Fruit fly (Drosophila melanogaster) whole organism, embryonic: Measurements from ENCODE around the gene Ogdh.

ENCODE experiments used
- B-H1 ChIP-seq: fragments of 200-800 bp; sonication (Bioruptor generic); IDR thresholded peaks from 3 replicates; pipeline ENCODE4 v1.3.6; 2022; ENCODE audit warnings: missing biosample characterization, missing genetic modification characterization
- Bdp1 ChIP-seq: fragments of 200-800 bp; sonication (Bioruptor generic); optimal IDR thresholded peaks from 3 replicates; lab custom pipeline; 2016; ENCODE audit warnings: missing biosample characterization, missing genetic modification characterization
- CG10366 ChIP-seq: fragments of 200-800 bp; sonication (Bioruptor generic); IDR thresholded peaks from 2 replicates; pipeline ENCODE4 v1.3.6; 2022; ENCODE audit warnings: missing biosample characterization, missing genetic modification characterization
- CG10462 ChIP-seq: fragments of 200-800 bp; sonication (Bioruptor generic); optimal IDR thresholded peaks from 2 replicates; lab custom pipeline; 2016; ENCODE audit warnings: missing biosample characterization, missing genetic modification characterization
- CG12769 ChIP-seq: fragments of 200-800 bp; sonication (Bioruptor generic); optimal IDR thresholded peaks from 2 replicates; lab custom pipeline; 2019; ENCODE audit warnings: missing biosample characterization, mild to moderate bottlenecking, missing genetic modification characterization, moderate library complexity
- CG13775 ChIP-seq: fragments of 200-800 bp; sonication (Bioruptor generic); optimal IDR thresholded peaks from 3 replicates; lab custom pipeline; 2017; ENCODE audit warnings: missing biosample characterization, mild to moderate bottlenecking, missing genetic modification characterization
- CG15011 ChIP-seq: fragments of 200-800 bp; sonication (Bioruptor generic); optimal IDR thresholded peaks from 3 replicates; lab custom pipeline; 2018; ENCODE audit warnings: missing biosample characterization, mild to moderate bottlenecking, missing genetic modification characterization
- CG18764 ChIP-seq: fragments of 200-800 bp; sonication (Bioruptor generic); optimal IDR thresholded peaks from 3 replicates; lab custom pipeline; 2016; ENCODE audit warnings: missing biosample characterization, missing genetic modification characterization
- CG31441 ChIP-seq: fragments of 200-800 bp; sonication (Bioruptor generic); IDR thresholded peaks from 2 replicates; pipeline ENCODE4 v1.3.6; 2022; ENCODE audit warnings: missing biosample characterization, missing genetic modification characterization
- CG3407 ChIP-seq: fragments of 200-800 bp; sonication (Bioruptor generic); optimal IDR thresholded peaks from 2 replicates; lab custom pipeline; 2018; ENCODE audit warnings: missing biosample characterization, mild to moderate bottlenecking, missing genetic modification characterization
- CG4820 ChIP-seq: fragments of 200-800 bp; sonication (Bioruptor generic); optimal IDR thresholded peaks from 3 replicates; lab custom pipeline; 2016; ENCODE audit warnings: missing biosample characterization, missing genetic modification characterization
- CG6272 ChIP-seq: fragments of 200-800 bp; sonication (Bioruptor generic); IDR thresholded peaks from 2 replicates; pipeline ENCODE4 v1.3.6; 2022; ENCODE audit warnings: missing biosample characterization, missing genetic modification characterization
- CG6654 ChIP-seq: fragments of 200-800 bp; sonication (Bioruptor generic); optimal IDR thresholded peaks from 2 replicates; lab custom pipeline; 2017; ENCODE audit warnings: missing biosample characterization, mild to moderate bottlenecking, missing genetic modification characterization
- CG6791 ChIP-seq: fragments of 200-800 bp; sonication (Bioruptor generic); IDR thresholded peaks from 3 replicates; pipeline ENCODE4 v1.3.6; 2022; ENCODE audit warnings: missing biosample characterization, missing genetic modification characterization; ENCODE audit not compliant: partially characterized antibody
- CG6813 ChIP-seq: fragments of 200-800 bp; sonication (Bioruptor generic); optimal IDR thresholded peaks from 2 replicates; lab custom pipeline; 2017; ENCODE audit warnings: missing biosample characterization, missing genetic modification characterization, mild to moderate bottlenecking, moderate library complexity, missing genetic modification reagents
- CG6854 ChIP-seq: fragments of 200-800 bp; sonication (Bioruptor generic); optimal IDR thresholded peaks from 3 replicates; lab custom pipeline; 2017; ENCODE audit warnings: missing biosample characterization, mild to moderate bottlenecking, missing genetic modification characterization
- CG7357 ChIP-seq: fragments of 200-800 bp; sonication (Bioruptor generic); IDR thresholded peaks from 3 replicates; pipeline ENCODE4 v1.3.6; 2022; ENCODE audit warnings: missing biosample characterization, missing genetic modification characterization
- CrebB ChIP-seq: fragments of 200-800 bp; sonication (Bioruptor generic); optimal IDR thresholded peaks from 3 replicates; lab custom pipeline; 2018; ENCODE audit warnings: missing biosample characterization, mild to moderate bottlenecking, missing genetic modification characterization
- Dbx ChIP-seq: fragments of 200-800 bp; sonication (Bioruptor generic); IDR thresholded peaks from 3 replicates; pipeline ENCODE4 v1.3.6; 2022; ENCODE audit warnings: missing biosample characterization, missing genetic modification characterization
- Doc3 ChIP-seq: fragments of 200-800 bp; sonication (Bioruptor generic); IDR thresholded peaks from 3 replicates; pipeline ENCODE4 v1.3.6; 2022; ENCODE audit warnings: missing biosample characterization, missing genetic modification characterization; ENCODE audit not compliant: partially characterized antibody
- HLHmδ ChIP-seq: fragments of 200-800 bp; sonication (Bioruptor generic); optimal IDR thresholded peaks from 2 replicates; lab custom pipeline; 2018; ENCODE audit warnings: missing biosample characterization, mild to moderate bottlenecking, missing genetic modification characterization, moderate library complexity
- Hr39 ChIP-seq: fragments of >200 bp; optimal IDR thresholded peaks from 2 replicates; lab custom pipeline; 2017
- Max ChIP-seq: fragments of 200-800 bp; sonication (Bioruptor generic); optimal IDR thresholded peaks from 2 replicates; lab custom pipeline; 2016; ENCODE audit warnings: missing biosample characterization, mild to moderate bottlenecking, missing genetic modification characterization
- NC2α ChIP-seq: fragments of 200-800 bp; sonication (Bioruptor generic); optimal IDR thresholded peaks from 2 replicates; lab custom pipeline; 2016; ENCODE audit warnings: missing biosample characterization, missing genetic modification characterization
- Neu2 ChIP-seq: fragments of 200-800 bp; sonication (Bioruptor generic); optimal IDR thresholded peaks from 3 replicates; lab custom pipeline; 2016; ENCODE audit warnings: missing biosample characterization, missing genetic modification characterization, borderline replicate concordance
- Poxn ChIP-seq: fragments of 200-800 bp; sonication (Bioruptor generic); IDR thresholded peaks from 2 replicates; pipeline ENCODE4 v1.3.6; 2022; ENCODE audit warnings: missing biosample characterization, missing genetic modification characterization
- btn ChIP-seq: fragments of 200-800 bp; sonication (Bioruptor generic); optimal IDR thresholded peaks from 2 replicates; lab custom pipeline; 2016; ENCODE audit warnings: missing biosample characterization, missing genetic modification characterization
- chn ChIP-seq: fragments of 200-800 bp; sonication (Bioruptor generic); optimal IDR thresholded peaks from 2 replicates; lab custom pipeline; 2016; ENCODE audit warnings: missing biosample characterization, missing genetic modification characterization
- dmrt99B ChIP-seq: fragments of 200-800 bp; sonication (Bioruptor generic); optimal IDR thresholded peaks from 2 replicates; lab custom pipeline; 2018; ENCODE audit warnings: missing biosample characterization, mild to moderate bottlenecking, missing genetic modification characterization, moderate library complexity
- en ChIP-seq: fragments of 200-800 bp; sonication (Bioruptor generic); optimal IDR thresholded peaks from 2 replicates; lab custom pipeline; 2016; ENCODE audit warnings: missing biosample characterization, missing genetic modification characterization
- fd64A ChIP-seq: fragments of 200-800 bp; sonication (Bioruptor generic); optimal IDR thresholded peaks from 3 replicates; lab custom pipeline; 2018; ENCODE audit warnings: missing biosample characterization, mild to moderate bottlenecking, missing genetic modification characterization
- gfzf ChIP-seq: fragments of 200-800 bp; sonication (Bioruptor generic); optimal IDR thresholded peaks from 2 replicates; lab custom pipeline; 2016; ENCODE audit warnings: missing biosample characterization, mild to moderate bottlenecking, missing genetic modification characterization, moderate library complexity
- gro ChIP-seq: fragments of 200-800 bp; sonication (Bioruptor generic); optimal IDR thresholded peaks from 2 replicates; lab custom pipeline; 2016; ENCODE audit warnings: missing biosample characterization, missing genetic modification characterization
- jing ChIP-seq: fragments of 200-800 bp; sonication (Bioruptor generic); optimal IDR thresholded peaks from 2 replicates; lab custom pipeline; 2018; ENCODE audit warnings: missing biosample characterization, mild to moderate bottlenecking, missing genetic modification characterization
- jumu ChIP-seq: fragments of 200-800 bp; sonication (Bioruptor generic); optimal IDR thresholded peaks from 3 replicates; lab custom pipeline; 2016; ENCODE audit warnings: missing biosample characterization, missing genetic modification characterization
- kah ChIP-seq: fragments of 200-800 bp; sonication (Bioruptor generic); optimal IDR thresholded peaks from 2 replicates; lab custom pipeline; 2018; ENCODE audit warnings: missing biosample characterization, mild to moderate bottlenecking, missing genetic modification characterization
- klu ChIP-seq: fragments of 200-800 bp; sonication (Bioruptor generic); IDR thresholded peaks from 2 replicates; pipeline ENCODE4 v1.3.6; 2022; ENCODE audit warnings: missing biosample characterization, missing genetic modification characterization
- lilli ChIP-seq: fragments of 200-800 bp; sonication (Bioruptor generic); optimal IDR thresholded peaks from 3 replicates; lab custom pipeline; 2016; ENCODE audit warnings: missing biosample characterization, missing genetic modification characterization
- nmo ChIP-seq: fragments of 200-800 bp; sonication (Bioruptor generic); optimal IDR thresholded peaks from 2 replicates; lab custom pipeline; 2018; ENCODE audit warnings: missing biosample characterization, mild to moderate bottlenecking, missing genetic modification characterization, moderate library complexity
- nom ChIP-seq: fragments of 200-800 bp; sonication (Bioruptor generic); optimal IDR thresholded peaks from 2 replicates; lab custom pipeline; 2017; ENCODE audit warnings: missing biosample characterization, missing genetic modification characterization, mild to moderate bottlenecking, moderate library complexity, missing genetic modification reagents
- pho ChIP-seq: fragments of 200-800 bp; sonication (Bioruptor generic); optimal IDR thresholded peaks from 2 replicates; lab custom pipeline; 2016; ENCODE audit warnings: missing biosample characterization, missing genetic modification characterization
- prd ChIP-seq, 3 experiments: fragments of >200 bp in 2 of 3; fragments of 200-800 bp in 1 of 3; sonication (Bioruptor generic) in 1 of 3; optimal IDR thresholded peaks in 2 of 3; IDR thresholded peaks in 1 of 3; 2 replicates in 2 of 3; 3 replicates in 1 of 3; pipeline versions ENCODE4 v1.3.6 to Lab custom; 2017 to 2022; ENCODE audit warnings: missing biosample characterization in 1 of 3, missing genetic modification characterization in 1 of 3
- salm ChIP-seq: fragments of 200-800 bp; sonication (Bioruptor generic); optimal IDR thresholded peaks from 2 replicates; lab custom pipeline; 2018; ENCODE audit warnings: missing biosample characterization, mild to moderate bottlenecking, missing genetic modification characterization
- sc ChIP-seq, 3 experiments: fragments of >200 bp in 2 of 3; fragments of 200-800 bp in 1 of 3; sonication (Bioruptor generic) in 1 of 3; optimal IDR thresholded peaks; 2 replicates in 2 of 3; 3 replicates in 1 of 3; lab custom pipeline; 2017; ENCODE audit warnings: mild to moderate bottlenecking in 1 of 3, missing biosample characterization in 1 of 3, missing genetic modification characterization in 1 of 3, missing genetic modification reagents in 1 of 3
- sisA ChIP-seq: fragments of 200-800 bp; sonication (Bioruptor generic); IDR thresholded peaks from 2 replicates; pipeline ENCODE4 v1.3.6; 2022; ENCODE audit warnings: missing biosample characterization, missing genetic modification characterization
- vnd ChIP-seq: fragments of 200-800 bp; sonication (Bioruptor generic); IDR thresholded peaks from 3 replicates; pipeline ENCODE4 v1.3.6; 2022; ENCODE audit warnings: missing biosample characterization, missing genetic modification characterization; ENCODE audit not compliant: partially characterized antibody
- zen2 ChIP-seq: fragments of 200-800 bp; sonication (Bioruptor generic); IDR thresholded peaks from 3 replicates; pipeline ENCODE4 v1.3.6; 2022; ENCODE audit warnings: missing biosample characterization, missing genetic modification characterization; ENCODE audit not compliant: partially characterized antibody
- zf30C ChIP-seq: fragments of 200-800 bp; sonication (Bioruptor generic); optimal IDR thresholded peaks from 3 replicates; lab custom pipeline; 2018; ENCODE audit warnings: missing biosample characterization, mild to moderate bottlenecking, missing genetic modification characterization

Gene Ogdh

dm6 chr3L:16955219-16956002 is 789 bp downstream of the Ogdh start (continued):
- no peak for TF ChIP-seq Poxn (GFP tag; lab: Robert Waterston, UW)
- no peak for TF ChIP-seq jing (GFP tag; lab: Kevin White, UChicago)
- TF ChIP-seq CG18764 = peak; percentile 9
- TF ChIP-seq sc (optimal IDR thresholded peaks at IDR 0.05; lab: Kevin White, UChicago) = no peak
- TF ChIP-seq sc (GFP tag; optimal IDR thresholded peaks at IDR 0.05; lab: Kevin White, UChicago) = no peak
- TF ChIP-seq nom (GFP tag; lab: Kevin White, UChicago) = no peak
- no peak for TF ChIP-seq Hr39 (lab: Kevin White, UChicago)
- TF ChIP-seq CG7357 (GFP tag; lab: Robert Waterston, UW) = no peak
- TF ChIP-seq CG3407 (GFP tag; lab: Kevin White, UChicago) = no peak
- TF ChIP-seq jumu = no peak
- no peak for TF ChIP-seq CG6272
- TF ChIP-seq NC2α (GFP tag; lab: Kevin White, UChicago) = no peak
- no peak for TF ChIP-seq CG13775
- peak; percentile 36 for TF ChIP-seq pho
- no peak for TF ChIP-seq CG4820 (GFP tag; lab: Kevin White, UChicago)
- TF ChIP-seq Neu2 (GFP tag; lab: Kevin White, UChicago) = no peak
- no peak for TF ChIP-seq CG10366 (GFP tag; lab: Robert Waterston, UW)
- TF ChIP-seq salm = peak; percentile 19
- TF ChIP-seq prd (optimal IDR thresholded peaks at IDR 0.05; lab: Kevin White, UChicago) = no peak
- TF ChIP-seq prd (GFP tag; IDR thresholded peaks at IDR 0.05; lab: Robert Waterston, UW) = no peak
- TF ChIP-seq chn = peak; percentile 25
- TF ChIP-seq sisA (GFP tag; lab: Robert Waterston, UW) = no peak
- TF ChIP-seq CrebB = peak; percentile 63
- no peak for TF ChIP-seq CG6813 (GFP tag; lab: Kevin White, UChicago)
- TF ChIP-seq klu = no peak
- TF ChIP-seq Dbx (GFP tag; lab: Robert Waterston, UW) = peak; percentile 64; the same call in 2 of the 3 replicates
- no peak for TF ChIP-seq fd64A (GFP tag; lab: Kevin White, UChicago)
- no peak for TF ChIP-seq CG15011
- TF ChIP-seq CG6854 = no peak
- TF ChIP-seq CG6654 (GFP tag; lab: Kevin White, UChicago) = no peak
- peak; percentile 91 for TF ChIP-seq zen2
- no peak for TF ChIP-seq CG10462 (GFP tag; lab: Kevin White, UChicago)
- TF ChIP-seq btn (GFP tag; lab: Kevin White, UChicago) = no peak
- peak; percentile 76 for TF ChIP-seq vnd (GFP tag; lab: Robert Waterston, UW)
- no peak for TF ChIP-seq dmrt99B (tag; lab: Kevin White, UChicago)
- no peak for TF ChIP-seq Max (GFP tag; lab: Kevin White, UChicago)
- TF ChIP-seq gfzf (GFP tag; lab: Kevin White, UChicago) = peak; percentile 79
- peak; percentile 60 for TF ChIP-seq nmo (GFP tag; lab: Kevin White, UChicago)
- TF ChIP-seq CG6791 = peak; percentile 91
- TF ChIP-seq Doc3 (GFP tag; lab: Robert Waterston, UW) = peak; percentile 75
- TF ChIP-seq CG31441 (GFP tag; lab: Robert Waterston, UW) = 0 out of 2 replicates have a peak, but pooled peaks have one; percentile 11
- peak; percentile 51 for TF ChIP-seq gro (GFP tag; lab: Kevin White, UChicago)
- TF ChIP-seq zf30C (GFP tag; lab: Kevin White, UChicago) = no peak
- peak; percentile 45 for TF ChIP-seq CG12769 (tag; lab: Kevin White, UChicago)
- TF ChIP-seq B-H1 (GFP tag; lab: Robert Waterston, UW) = no peak
- no peak for TF ChIP-seq HLHmδ
- no peak for TF ChIP-seq Bdp1 (GFP tag; lab: Kevin White, UChicago)
- peak; percentile 50 for TF ChIP-seq lilli (GFP tag; lab: Kevin White, UChicago)
- no peak for TF ChIP-seq kah (GFP tag; lab: Kevin White, UChicago)
- TF ChIP-seq en = no peak
